Worm (Caenorhabditis elegans): ENCODE results near the gene C16D2.1.

Gene C16D2.1

DNA sequence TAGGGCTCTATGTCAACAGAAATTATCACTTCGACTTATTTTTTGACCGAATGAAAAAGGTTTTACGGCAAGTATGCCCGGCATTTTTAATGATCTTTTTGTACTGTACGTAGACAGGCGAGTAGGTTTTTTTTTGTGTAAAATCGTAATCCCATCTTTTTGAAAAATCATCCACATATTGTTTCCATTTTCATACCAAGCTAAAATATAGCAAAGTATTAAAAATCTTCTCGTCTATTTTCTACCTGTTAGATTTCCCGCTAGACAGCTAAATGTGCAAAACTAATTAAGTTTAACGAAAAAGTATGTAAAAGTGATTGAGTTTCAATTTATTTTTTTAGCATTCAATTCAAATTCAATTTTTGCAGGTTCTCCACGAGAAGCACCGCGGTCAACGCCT is at the start of gene C16D2.1:
C16D2.1 (plus strand) TSS at position 301 of the 400 bp plus-strand sequence.
- TF ChIP-seq dao-5 (tag; optimal IDR thresholded peaks at IDR 0.05): no peak
- no peak for TF ChIP-seq W03F9.2 (tag; optimal IDR thresholded peaks at IDR 0.05)
- no peak for TF ChIP-seq him-1 (tag; optimal IDR thresholded peaks at IDR 0.05)

DNA sequence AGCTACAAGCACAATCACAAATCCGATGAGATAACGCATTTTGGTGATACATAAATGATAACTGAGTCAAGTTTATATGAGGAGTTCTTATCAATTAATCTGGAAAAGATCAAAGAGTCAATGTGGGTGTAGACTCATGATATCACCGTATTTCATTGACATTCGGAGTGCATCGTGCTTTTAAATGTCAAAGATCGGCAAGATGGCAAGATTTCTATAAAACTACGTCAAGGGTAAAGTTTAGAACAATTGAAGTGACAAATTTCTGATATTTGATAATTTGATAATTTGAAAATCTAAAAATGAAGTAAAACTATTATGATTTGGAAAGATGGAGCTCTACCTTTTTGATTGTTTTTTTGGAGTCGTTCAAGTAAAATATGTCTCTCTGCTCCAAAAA is 48.4 kb upstream of the C16D2.1 start, which contains the start of gene sysm-1:
sysm-1 (minus strand) TSS at position 101 of the 400 bp plus-strand sequence.
- TF ChIP-seq W03F9.2 (tag; optimal IDR thresholded peaks at IDR 0.05): no peak
- TF ChIP-seq dao-5 (tag; optimal IDR thresholded peaks at IDR 0.05): no peak
- no peak for TF ChIP-seq him-1 (tag; optimal IDR thresholded peaks at IDR 0.05)

DNA sequence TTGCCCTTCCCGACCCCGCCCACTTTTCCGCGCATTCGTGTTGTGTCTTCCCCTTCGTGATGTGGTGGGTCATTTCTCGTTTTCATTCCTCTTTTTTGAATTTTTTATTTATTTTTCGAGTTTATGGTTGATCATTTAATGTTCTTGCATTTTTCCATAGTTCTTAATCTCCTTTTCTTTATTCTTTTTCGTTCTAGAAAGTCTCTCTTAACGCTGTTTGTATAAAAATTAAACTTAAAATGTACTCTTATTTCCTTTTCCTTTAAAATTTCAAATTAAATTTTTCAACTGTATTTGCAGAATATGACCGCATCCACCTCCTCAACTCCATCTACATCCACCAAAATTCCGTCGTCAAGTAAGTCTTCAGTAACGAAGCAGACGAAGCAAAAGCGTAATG is 45.2 kb upstream of the C16D2.1 start, which contains the start of gene hlh-3:
hlh-3 (plus strand) TSS at position 301 of the 400 bp plus-strand sequence.
- TF ChIP-seq dao-5 (tag; optimal IDR thresholded peaks at IDR 0.05): no peak
- TF ChIP-seq W03F9.2 (tag; optimal IDR thresholded peaks at IDR 0.05): no peak
- no peak for TF ChIP-seq him-1 (tag; optimal IDR thresholded peaks at IDR 0.05)

DNA sequence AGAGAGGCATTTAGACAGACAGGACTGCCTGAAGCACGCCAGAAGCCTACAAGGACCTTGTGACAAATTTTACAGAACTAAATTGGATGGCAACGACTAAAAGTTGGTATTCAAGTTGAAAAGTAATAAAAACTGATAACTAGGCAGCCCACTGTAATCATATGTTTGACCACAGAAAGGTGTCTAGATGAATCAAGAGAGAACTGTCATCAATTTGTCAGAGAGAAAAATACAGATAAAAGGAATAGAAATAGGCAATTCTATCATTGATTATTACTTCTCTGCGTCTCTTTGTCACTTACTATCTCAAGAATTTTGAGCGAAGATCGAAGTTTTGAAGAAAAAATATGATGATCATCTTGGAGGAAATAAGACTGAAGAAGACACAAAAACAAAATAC is 38.6 kb upstream of the C16D2.1 start:
- no peak for TF ChIP-seq him-1 (tag; optimal IDR thresholded peaks at IDR 0.05)
- no peak for TF ChIP-seq W03F9.2 (tag; optimal IDR thresholded peaks at IDR 0.05)
- no peak for TF ChIP-seq dao-5 (tag; optimal IDR thresholded peaks at IDR 0.05)

DNA sequence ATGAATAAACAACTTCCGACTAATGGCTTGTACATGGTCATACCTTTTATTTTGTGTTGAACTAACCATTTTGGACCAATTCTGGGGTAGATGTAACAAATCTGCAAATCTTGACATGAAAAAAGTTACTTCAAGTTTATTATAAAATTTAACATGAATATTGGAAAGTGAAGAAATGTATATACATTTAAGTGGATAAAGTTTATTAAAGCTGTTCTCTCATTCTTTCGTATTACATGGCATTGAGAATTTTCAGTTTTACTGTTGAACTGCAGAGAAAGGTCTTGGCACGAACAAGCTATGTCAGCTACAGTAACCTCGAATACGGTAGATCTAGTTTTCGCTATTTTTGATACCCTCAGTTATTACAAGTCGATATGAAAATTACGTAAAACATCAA is 37.9 kb upstream of the C16D2.1 start, which contains the start of gene C07H4.1:
C07H4.1 (minus strand) TSS at position 101 of the 400 bp plus-strand sequence.
- TF ChIP-seq him-1 (tag; optimal IDR thresholded peaks at IDR 0.05): no peak
- TF ChIP-seq W03F9.2 (tag; optimal IDR thresholded peaks at IDR 0.05): no peak
- no peak for TF ChIP-seq dao-5 (tag; optimal IDR thresholded peaks at IDR 0.05)

DNA sequence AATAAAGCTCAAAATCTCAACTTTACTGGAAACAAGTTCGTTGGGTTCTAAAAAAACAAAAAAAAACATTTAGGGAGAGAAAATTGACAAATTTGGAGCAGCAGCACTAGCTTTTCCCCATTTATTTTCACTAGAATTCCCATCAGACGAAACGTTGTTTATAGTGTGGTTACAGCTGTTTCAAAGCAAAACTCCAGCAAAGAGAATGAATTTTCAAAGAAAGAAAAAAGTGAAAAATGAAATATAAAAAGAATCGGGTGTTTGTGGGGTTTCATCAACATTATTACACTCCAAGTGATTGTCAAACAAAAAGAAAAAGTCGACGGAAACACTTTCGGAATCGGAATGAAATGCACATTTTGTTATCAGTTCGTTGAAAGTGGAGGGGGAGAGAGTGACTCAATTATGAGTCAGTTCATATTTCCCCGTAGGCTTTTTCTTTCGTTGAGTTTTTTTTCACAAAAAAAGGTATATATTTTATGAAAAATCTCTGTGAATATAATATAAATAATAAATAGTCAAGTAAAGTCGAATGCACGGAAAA is 37.1 kb upstream of the C16D2.1 start:
- TF ChIP-seq him-1 (tag; optimal IDR thresholded peaks at IDR 0.05): no peak
- peak; percentile 42 for TF ChIP-seq W03F9.2 (tag; optimal IDR thresholded peaks at IDR 0.05)
- no peak for TF ChIP-seq dao-5 (tag; optimal IDR thresholded peaks at IDR 0.05)

DNA sequence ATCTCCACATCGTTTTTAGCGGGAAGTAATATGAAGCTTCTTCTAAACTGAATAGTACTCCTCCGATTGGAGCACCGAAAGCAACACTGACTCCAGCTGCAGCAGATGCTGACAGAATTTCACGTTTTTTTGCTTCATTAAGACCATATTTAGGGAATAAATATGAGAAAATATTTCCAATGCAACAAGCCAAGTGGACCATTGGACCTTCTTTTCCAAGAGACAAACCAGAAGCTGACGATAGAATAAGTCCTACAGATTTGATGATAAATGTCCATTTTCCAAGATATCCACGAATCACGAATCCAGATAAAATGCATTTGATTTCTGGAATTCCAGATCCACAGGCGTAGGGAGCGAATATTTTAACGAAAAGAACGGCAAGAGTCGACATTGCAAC is 34.2 kb upstream of the C16D2.1 start:
- no peak for TF ChIP-seq W03F9.2 (tag; optimal IDR thresholded peaks at IDR 0.05)
- no peak for TF ChIP-seq him-1 (tag; optimal IDR thresholded peaks at IDR 0.05)
- TF ChIP-seq dao-5 (tag; optimal IDR thresholded peaks at IDR 0.05): no peak

DNA sequence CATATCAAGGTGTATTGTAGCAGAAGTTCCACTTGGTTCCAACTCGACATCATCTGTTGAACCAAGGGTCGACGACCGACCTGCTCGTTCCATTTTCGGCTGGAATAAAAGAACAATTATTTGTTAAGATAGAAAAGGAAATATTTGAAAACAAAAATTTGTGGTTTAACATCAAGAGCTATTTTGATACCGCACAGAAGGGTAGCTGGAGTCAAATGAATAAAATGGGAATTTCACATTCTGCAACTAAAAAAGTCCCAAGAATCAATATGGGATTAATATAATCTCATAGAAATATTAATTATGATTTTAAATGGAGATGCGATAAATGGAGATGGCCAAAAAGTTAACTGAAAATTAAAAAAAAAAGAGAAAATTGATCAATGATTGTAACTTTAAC is 33.0 kb upstream of the C16D2.1 start, which contains the start of gene clh-5:
clh-5 (minus strand) TSS at position 101 of the 400 bp plus-strand sequence.
- TF ChIP-seq him-1 (tag; optimal IDR thresholded peaks at IDR 0.05) (no peak), W03F9.2 (tag; optimal IDR thresholded peaks at IDR 0.05) (no peak), dao-5 (tag; optimal IDR thresholded peaks at IDR 0.05) (no peak)

DNA sequence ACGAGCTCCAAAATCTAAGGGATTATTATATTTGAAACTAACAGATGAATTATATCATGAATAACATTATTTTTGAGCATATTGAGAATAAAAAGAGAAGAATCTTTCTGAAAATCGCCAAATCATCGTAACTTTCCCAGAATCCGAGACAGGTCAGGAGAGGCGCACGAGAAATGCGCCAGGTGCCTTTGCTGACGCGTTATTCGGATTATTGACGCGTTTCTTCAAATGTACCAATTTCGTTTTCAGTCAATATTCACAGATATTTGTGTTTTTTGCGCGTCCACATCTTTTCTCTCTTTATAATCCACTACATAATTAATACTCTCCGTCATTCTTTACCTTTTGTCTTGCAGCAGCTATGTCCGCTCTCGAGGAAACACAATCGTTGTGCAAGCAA is 32.4 kb upstream of the C16D2.1 start, which contains the start of gene T24H10.1:
T24H10.1 (plus strand) TSS at position 355 of the 400 bp plus-strand sequence.
- TF ChIP-seq W03F9.2 (tag; optimal IDR thresholded peaks at IDR 0.05): peak; percentile 36
- peak; percentile 45 for TF ChIP-seq him-1 (tag; optimal IDR thresholded peaks at IDR 0.05)
- no peak for TF ChIP-seq dao-5 (tag; optimal IDR thresholded peaks at IDR 0.05)

DNA sequence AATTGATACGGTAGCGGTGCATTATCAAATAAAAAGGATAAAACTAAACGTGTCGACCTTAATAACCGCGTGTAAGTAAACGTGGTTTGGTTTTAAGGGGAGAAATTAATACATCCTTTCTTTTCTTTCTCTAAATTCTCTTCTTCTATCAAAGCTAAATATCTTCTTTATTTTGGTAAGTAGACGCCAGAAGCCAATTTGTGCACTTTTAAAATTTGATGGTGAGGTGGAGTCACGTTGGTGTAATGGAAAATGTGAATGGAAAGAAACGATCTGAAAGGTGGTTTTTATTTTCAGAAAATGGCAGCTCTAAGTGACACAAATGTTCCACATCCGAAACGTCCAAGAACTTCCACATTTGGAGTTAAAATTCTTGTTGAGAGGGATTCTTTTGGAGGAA is 30.7 kb upstream of the C16D2.1 start, which contains the start of gene T24H10.5:
T24H10.5 (plus strand) TSS at position 301 of the 400 bp plus-strand sequence.
- no peak for TF ChIP-seq dao-5 (tag; optimal IDR thresholded peaks at IDR 0.05)
- no peak for TF ChIP-seq him-1 (tag; optimal IDR thresholded peaks at IDR 0.05)
- TF ChIP-seq W03F9.2 (tag; optimal IDR thresholded peaks at IDR 0.05): no peak

DNA sequence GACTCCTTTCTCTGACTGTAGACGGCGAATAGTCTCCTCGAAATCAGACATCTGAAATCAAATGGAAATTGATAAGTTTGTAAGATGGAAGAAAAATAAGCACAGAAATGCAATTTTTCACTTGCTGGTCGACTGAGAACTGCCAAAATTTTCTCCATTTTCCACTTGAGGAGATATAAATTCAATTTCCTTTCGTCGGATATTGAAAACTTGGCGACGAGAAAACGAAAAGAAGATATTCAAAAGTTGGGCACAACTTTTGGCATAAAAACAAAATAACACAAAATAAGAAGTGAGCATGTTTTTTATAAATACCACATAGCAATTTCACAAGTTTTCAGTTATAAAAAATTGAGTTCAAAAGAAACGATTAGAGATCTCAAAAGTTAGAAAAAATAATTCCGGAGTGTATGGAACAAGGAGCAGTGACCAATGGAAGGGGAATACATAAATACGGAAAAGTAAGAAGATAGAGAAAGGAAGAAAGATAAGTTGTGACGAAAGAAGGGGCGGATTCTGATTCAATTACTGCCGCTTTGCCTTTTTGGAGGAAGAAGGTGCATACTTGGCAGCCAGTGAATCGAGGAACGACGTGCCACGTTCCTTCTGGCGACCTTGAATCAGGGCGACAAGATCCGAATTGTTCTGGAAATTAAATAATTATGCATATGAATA is 24.2 kb upstream of the C16D2.1 start, which contains the start of gene dyrb-1:
dyrb-1 (minus strand) TSS at position 51 of the 675 bp plus-strand sequence.
- TF ChIP-seq W03F9.2 (tag; optimal IDR thresholded peaks at IDR 0.05) (no peak), him-1 (tag; optimal IDR thresholded peaks at IDR 0.05) (no peak)

DNA sequence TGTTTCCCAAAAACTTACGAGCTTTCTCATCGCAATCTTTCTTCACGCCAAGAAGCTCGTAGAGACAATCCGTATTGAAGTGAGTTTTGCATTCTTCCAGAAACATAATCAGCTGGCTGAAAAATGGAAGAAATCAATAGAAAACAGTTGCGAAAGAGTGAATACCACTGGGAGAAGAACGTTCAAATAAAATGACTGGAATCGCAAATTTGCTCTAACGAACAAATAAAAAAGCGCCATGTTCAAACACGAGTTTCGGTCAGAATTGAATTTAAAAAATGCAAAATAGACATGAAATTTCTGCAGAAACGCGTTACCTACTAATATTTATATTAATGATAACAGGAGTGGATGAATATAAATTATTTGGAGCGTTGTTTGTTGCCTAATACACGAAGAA is 23.0 kb upstream of the C16D2.1 start, which contains the start of gene dnj-23:
dnj-23 (minus strand) TSS at position 158 of the 400 bp plus-strand sequence.
- TF ChIP-seq dao-5 (tag; optimal IDR thresholded peaks at IDR 0.05) (no peak), him-1 (tag; optimal IDR thresholded peaks at IDR 0.05) (no peak), W03F9.2 (tag; optimal IDR thresholded peaks at IDR 0.05) (no peak)

DNA sequence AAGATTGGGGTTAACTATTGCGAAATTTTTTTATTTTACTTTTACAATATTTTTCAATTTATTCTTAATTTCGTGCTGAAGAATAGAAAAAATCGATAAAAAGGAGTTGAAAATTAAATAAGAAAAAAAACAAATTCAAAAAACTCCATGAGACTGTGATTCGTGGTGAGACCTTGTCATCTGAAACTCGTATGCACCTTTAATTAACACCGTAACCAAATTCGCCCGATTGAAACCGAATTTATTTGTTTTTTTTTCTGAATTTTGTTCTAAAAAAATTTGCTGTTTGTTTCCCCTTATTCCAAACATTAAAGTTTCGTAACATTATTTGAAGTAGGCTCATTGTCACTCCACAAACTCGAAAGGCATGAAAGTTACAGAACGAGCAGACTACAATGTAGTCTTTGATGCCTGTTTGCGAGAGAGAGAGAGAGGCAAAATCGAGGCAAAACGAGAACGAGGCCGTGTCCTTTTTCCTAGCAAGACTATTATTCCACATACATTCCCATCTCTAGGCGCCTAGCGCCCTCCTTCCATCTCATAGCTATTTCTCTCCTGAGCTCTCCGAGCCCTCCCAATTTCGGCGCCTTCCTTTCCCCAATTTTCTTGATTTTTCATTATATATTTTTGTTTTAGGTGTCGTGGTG is 22.4 kb upstream of the C16D2.1 start, which contains the start of gene T24H10.4:
T24H10.4 (plus strand) TSS at position 630 of the 647 bp plus-strand sequence.
- TF ChIP-seq W03F9.2 (tag; optimal IDR thresholded peaks at IDR 0.05) (no peak), dao-5 (tag; optimal IDR thresholded peaks at IDR 0.05) (no peak), him-1 (tag; optimal IDR thresholded peaks at IDR 0.05) (no peak)
